Fruit fly (Drosophila melanogaster): ENCODE results near the gene CG13318.

- no peak for TF ChIP-seq pan (optimal IDR thresholded peaks at IDR 0.05)
- TF ChIP-seq psq (optimal IDR thresholded peaks at IDR 0.05) = no peak
Observed at dm6 chr3R:8815074-8815473, 42.6 kb upstream of the CG13318 start.

Measured in whole organism.